Worm (Caenorhabditis elegans) whole organism, L1 larva: ENCODE data around the gene Y43H11AL.1.
A peak's percentile ranks its signal among the peaks of the same experiment; 100 is the strongest.

Experiments
- ceh-82 ChIP-seq, 3 experiments: fragments of 150-350 bp in 1 of 3; sonication (generic microtip) in 2 of 3; optimal IDR thresholded peaks; 2 replicates each; lab custom pipeline; 2014 to 2017; ENCODE audit warnings: missing biosample characterization in 3 of 3, missing genetic modification characterization in 3 of 3
- dpl-1 ChIP-seq, 3 experiments: fragments of 150-350 bp in 2 of 3; sonication (generic microtip) in 1 of 3; optimal IDR thresholded peaks; 2 replicates each; lab custom pipeline; 2014 to 2017; ENCODE audit warnings: missing biosample characterization in 3 of 3, missing genetic modification characterization in 3 of 3, missing genetic modification reagents in 3 of 3
- egl-13 ChIP-seq: sonication (generic microtip); optimal IDR thresholded peaks from 2 replicates; lab custom pipeline; 2016; ENCODE audit warnings: missing genotype, missing genetic modification reagents, missing genetic modification characterization, missing compliant biosample characterization
- elt-2 ChIP-seq: sonication (generic microtip); optimal IDR thresholded peaks from 2 replicates; lab custom pipeline; 2016; ENCODE audit warnings: missing genetic modification characterization, mild to moderate bottlenecking, inconsistent platforms, missing compliant biosample characterization, missing genetic modification reagents
- hlh-4 ChIP-seq: sonication (generic microtip); optimal IDR thresholded peaks from 2 replicates; lab custom pipeline; 2016; ENCODE audit warnings: mild to moderate bottlenecking, missing genetic modification characterization, missing compliant biosample characterization
- jun-1 ChIP-seq: fragments of 150-350 bp; optimal IDR thresholded peaks from 2 replicates; lab custom pipeline; 2014; ENCODE audit warnings: missing biosample characterization, missing genetic modification reagents, missing genetic modification characterization
- lin-15B ChIP-seq: fragments of 150-350 bp; sonication (generic microtip); optimal IDR thresholded peaks from 3 replicates; lab custom pipeline; 2014; ENCODE audit warnings: missing biosample characterization, missing genetic modification characterization
- mef-2 ChIP-seq: fragments of 150-350 bp; optimal IDR thresholded peaks from 2 replicates; lab custom pipeline; 2014; ENCODE audit warnings: missing biosample characterization, missing genetic modification characterization
- nhr-77 ChIP-seq: fragments of 150-350 bp; optimal IDR thresholded peaks from 2 replicates; lab custom pipeline; 2014; ENCODE audit warnings: missing biosample characterization, missing genetic modification characterization
- pqm-1 ChIP-seq: sonication (generic microtip); optimal IDR thresholded peaks from 3 replicates; lab custom pipeline; 2017; ENCODE audit warnings: missing biosample characterization, missing genetic modification characterization
- sptf-1 ChIP-seq: fragments of 150-350 bp; optimal IDR thresholded peaks from 2 replicates; lab custom pipeline; 2014; ENCODE audit warnings: missing biosample characterization, missing genetic modification characterization
- tbx-2 ChIP-seq: sonication (generic microtip); optimal IDR thresholded peaks from 2 replicates; lab custom pipeline; 2016; ENCODE audit warnings: missing genetic modification characterization, missing compliant biosample characterization
- unc-62 ChIP-seq: fragments of 150-350 bp; optimal IDR thresholded peaks from 2 replicates; lab custom pipeline; 2014; ENCODE audit warnings: missing biosample characterization, missing genetic modification reagents, missing genetic modification characterization
- unc-98 ChIP-seq: fragments of 200-800 bp; sonication (Bioruptor generic); IDR thresholded peaks from 2 replicates; pipeline ENCODE4 v1.3.6; 2022; ENCODE audit warnings: missing genetic modification characterization, missing compliant biosample characterization

DNA sequence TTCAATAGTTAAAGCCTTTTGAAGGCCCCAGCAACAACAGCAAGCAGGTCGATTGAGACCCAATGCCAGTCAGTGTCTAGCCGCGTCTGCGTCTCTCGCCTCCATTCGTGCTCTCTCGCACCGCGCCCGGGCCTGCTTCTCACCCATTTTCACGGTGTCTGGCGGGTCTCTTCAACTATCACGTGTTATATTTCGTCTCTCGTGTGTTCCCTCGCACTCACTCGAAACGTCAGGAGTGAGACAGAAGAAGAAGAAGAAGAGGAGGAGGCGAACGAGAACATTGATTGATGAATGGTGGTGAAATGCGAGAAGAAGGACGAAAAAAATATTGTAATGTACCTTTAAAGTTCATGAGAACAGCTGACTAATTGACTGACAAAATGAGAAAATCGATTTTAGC lies 11.3 kb downstream of the Y43H11AL.1 start:
- TF ChIP-seq nhr-77 (tag; lab: Kevin White, UChicago) = peak; percentile 25
- no peak for TF ChIP-seq unc-62
- no peak for TF ChIP-seq pqm-1 (tag; lab: Kevin White, UChicago)
- no peak for TF ChIP-seq egl-13 (tag; lab: Kevin White, UChicago)
- peak; percentile 52 to 69 (median 67) for TF ChIP-seq ceh-82 (tag; optimal IDR thresholded peaks at IDR 0.05; lab: Kevin White, UChicago)
- TF ChIP-seq lin-15B (tag; lab: Kevin White, UChicago) = peak; percentile 33
- peak; percentile 54 for TF ChIP-seq jun-1
- TF ChIP-seq tbx-2 (tag; lab: Kevin White, UChicago) = peak; percentile 81
- TF ChIP-seq dpl-1 (GFP tag; optimal IDR thresholded peaks at IDR 0.05; lab: Kevin White, UChicago) = peak; percentile 58 to 78 (median 72)
- TF ChIP-seq unc-98 = no peak
- TF ChIP-seq sptf-1 (tag; lab: Kevin White, UChicago) = no peak
- TF ChIP-seq mef-2 = no peak
- TF ChIP-seq elt-2 (tag; lab: Kevin White, UChicago) = peak; percentile 5
- no peak for TF ChIP-seq hlh-4 (tag; lab: Kevin White, UChicago)
